Worm (Caenorhabditis elegans) whole organism, L4/young adult: ENCODE measurements around the gene F54H12.2.

ENCODE experiments used
- dao-5 ChIP-seq: sonication (generic microtip); optimal IDR thresholded peaks from 2 replicates; lab custom pipeline; 2016; ENCODE audit warnings: missing genotype, missing genetic modification characterization, moderate library complexity, missing compliant biosample characterization
- him-1 ChIP-seq: sonication (generic microtip); optimal IDR thresholded peaks from 2 replicates; lab custom pipeline; 2016; ENCODE audit warnings: missing genotype, missing genetic modification reagents, missing genetic modification characterization, missing compliant biosample characterization

- no peak for TF ChIP-seq him-1
- no peak for TF ChIP-seq dao-5 (tag; lab: Kevin White, UChicago)
Observed at ce11 chrIII:7979659-7980058, 15.3 kb downstream of the F54H12.2 start, which contains the start of gene clp-1.
